Worm (Caenorhabditis elegans): ENCODE measurements around the gene Y12A6A.1.
A peak's percentile ranks its signal among the peaks of the same experiment; 100 is the strongest.

Y12A6A.1 gene

DNA sequence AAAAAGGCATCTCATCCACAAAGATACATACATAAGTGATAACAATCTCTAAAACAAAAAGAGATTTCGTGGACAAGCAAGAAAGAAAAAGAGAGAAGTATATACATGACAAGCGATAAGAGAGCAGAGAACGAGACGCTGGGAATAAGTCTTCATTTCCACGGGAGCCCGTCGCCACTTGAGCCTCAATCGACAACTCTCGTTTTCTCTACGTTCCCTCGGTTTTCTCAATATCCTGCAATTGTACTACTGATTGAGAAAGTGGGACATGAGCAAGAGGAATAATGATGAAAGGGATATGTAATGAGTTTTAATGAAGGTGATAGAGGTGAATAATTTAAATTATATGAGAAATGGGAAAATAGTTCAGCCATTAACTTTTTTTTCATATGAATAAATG is 16.0 kb upstream of the Y12A6A.1 start:
- TF ChIP-seq hpl-2 (GFP tag; optimal IDR thresholded peaks at IDR 0.05) (no peak), unc-98 (GFP tag; IDR thresholded peaks at IDR 0.05) (no peak), snu-23 (GFP tag; optimal IDR thresholded peaks at IDR 0.05) (peak; percentile 22), lin-14 (GFP tag; optimal IDR thresholded peaks at IDR 0.05) (peak; percentile 30), rnt-1 (tag; optimal IDR thresholded peaks at IDR 0.05) (peak; percentile 58), egl-27 (tag; optimal IDR thresholded peaks at IDR 0.05) (no peak), nhr-12 (tag; optimal IDR thresholded peaks at IDR 0.05) (no peak), unc-130 (tag; optimal IDR thresholded peaks at IDR 0.05) (no peak), nhr-71 (tag; optimal IDR thresholded peaks at IDR 0.05) (peak; percentile 41), C34B4.2 (tag; optimal IDR thresholded peaks at IDR 0.05) (no peak), nhr-20 (tag; optimal IDR thresholded peaks at IDR 0.05) (no peak), C16A3.4 (tag; optimal IDR thresholded peaks at IDR 0.05) (no peak), skn-1 (tag; optimal IDR thresholded peaks at IDR 0.05) (no peak), lsy-2 (tag; optimal IDR thresholded peaks at IDR 0.05) (peak in 1 of 2 experiments; percentile 9), nhr-19 (GFP tag; conservative IDR thresholded peaks at IDR 0.05) (no peak), unc-86 (tag; optimal IDR thresholded peaks at IDR 0.05) (no peak), aly-2 (tag; optimal IDR thresholded peaks at IDR 0.05) (no peak)

DNA sequence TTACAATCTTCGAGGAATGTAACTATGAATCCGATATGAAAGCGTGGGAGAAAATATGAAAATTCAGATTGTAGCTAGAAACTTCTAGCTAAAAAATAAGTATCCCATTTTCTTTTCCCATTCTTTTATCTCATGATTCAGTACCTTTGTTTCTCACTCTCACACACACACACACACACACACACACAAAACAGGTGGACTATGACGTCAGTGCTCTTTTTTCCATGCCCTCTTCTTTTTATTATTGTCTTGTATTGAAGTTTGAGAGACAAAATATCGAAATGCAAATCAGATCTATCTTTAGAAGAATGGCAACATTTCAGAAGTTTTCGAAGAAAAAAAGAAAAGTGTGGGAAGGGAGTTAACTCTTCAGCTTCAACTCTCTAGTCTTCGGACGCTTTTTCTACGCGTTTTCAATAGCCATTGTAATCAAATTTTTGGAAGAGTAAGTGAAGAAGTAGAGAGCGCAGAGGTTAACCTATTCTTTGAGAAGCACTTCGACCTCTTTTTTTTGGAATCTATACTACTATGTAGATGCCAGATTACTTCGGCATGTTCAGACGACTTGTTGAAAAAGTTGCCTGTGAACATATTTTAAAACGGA is 12.4 kb upstream of the Y12A6A.1 start:
- TF ChIP-seq lin-14 (GFP tag; optimal IDR thresholded peaks at IDR 0.05) (peak; percentile 61), nhr-19 (GFP tag; conservative IDR thresholded peaks at IDR 0.05) (peak; percentile 33; the same call in 1 of the 2 replicates), lsy-2 (tag; optimal IDR thresholded peaks at IDR 0.05) (peak; percentile 2 to 13), snu-23 (GFP tag; optimal IDR thresholded peaks at IDR 0.05) (peak; percentile 13), isw-1 (GFP tag; IDR thresholded peaks at IDR 0.05) (no peak), fkh-10 (GFP tag; optimal IDR thresholded peaks at IDR 0.05) (peak; percentile 65), ets-5 (GFP tag; IDR thresholded peaks at IDR 0.05) (no peak), rnt-1 (tag; optimal IDR thresholded peaks at IDR 0.05) (peak; percentile 56), nhr-71 (tag; optimal IDR thresholded peaks at IDR 0.05) (peak; percentile 52)

DNA sequence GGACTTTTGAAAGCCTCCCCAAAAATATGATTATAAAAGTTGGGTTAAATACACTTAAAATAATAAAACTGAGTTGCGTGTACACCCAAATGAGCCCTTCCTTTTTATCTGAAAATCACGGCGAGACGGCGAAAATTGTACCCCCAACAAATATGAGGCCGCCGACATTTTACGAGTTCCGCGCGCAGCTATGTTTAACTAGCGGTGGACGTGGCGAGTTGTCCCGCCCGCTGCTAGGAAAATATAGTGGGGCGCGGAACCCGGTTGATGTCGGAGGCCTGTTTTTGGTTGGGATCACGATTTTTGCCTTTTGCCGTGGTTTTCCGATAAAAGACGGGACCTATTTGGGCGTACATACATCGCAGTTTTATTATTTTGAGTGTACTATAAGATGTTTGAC is 11.5 kb upstream of the Y12A6A.1 start:
- TF ChIP-seq snpc-4 (tag; optimal IDR thresholded peaks at IDR 0.05) (peak; percentile 82), unc-30 (tag; optimal IDR thresholded peaks at IDR 0.05) (no peak)

DNA sequence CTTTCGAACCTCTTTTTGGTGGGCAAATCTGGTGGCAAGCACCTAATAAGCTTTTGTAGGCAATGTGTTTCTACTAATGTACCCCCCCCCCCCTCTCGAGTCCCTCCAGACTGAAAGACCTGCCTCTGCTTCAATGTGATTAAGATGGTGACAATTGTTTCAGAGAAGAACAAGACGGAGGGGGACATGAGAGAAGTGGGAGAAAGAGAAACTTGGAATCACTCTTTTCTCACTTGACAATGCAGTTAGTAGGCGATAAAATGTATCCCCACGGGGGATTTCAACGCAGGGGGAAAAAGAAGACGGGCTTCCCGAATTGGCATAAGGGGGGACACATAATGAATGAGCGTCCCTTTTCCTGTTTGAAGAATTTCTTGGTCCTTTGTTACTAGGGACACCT is 10.7 kb upstream of the Y12A6A.1 start:
- no peak for TF ChIP-seq egl-27 (tag; optimal IDR thresholded peaks at IDR 0.05)
- no peak for TF ChIP-seq efl-1 (optimal IDR thresholded peaks at IDR 0.05)
- TF ChIP-seq efl-1 (GFP tag; optimal IDR thresholded peaks at IDR 0.05 in 1 of 2): no peak
- TF ChIP-seq lin-14 (GFP tag; optimal IDR thresholded peaks at IDR 0.05): peak; percentile 59
- peak; percentile 20 for TF ChIP-seq ceh-8 (GFP tag; optimal IDR thresholded peaks at IDR 0.05)
- peak; percentile 17 for TF ChIP-seq nhr-71 (tag; optimal IDR thresholded peaks at IDR 0.05)

DNA sequence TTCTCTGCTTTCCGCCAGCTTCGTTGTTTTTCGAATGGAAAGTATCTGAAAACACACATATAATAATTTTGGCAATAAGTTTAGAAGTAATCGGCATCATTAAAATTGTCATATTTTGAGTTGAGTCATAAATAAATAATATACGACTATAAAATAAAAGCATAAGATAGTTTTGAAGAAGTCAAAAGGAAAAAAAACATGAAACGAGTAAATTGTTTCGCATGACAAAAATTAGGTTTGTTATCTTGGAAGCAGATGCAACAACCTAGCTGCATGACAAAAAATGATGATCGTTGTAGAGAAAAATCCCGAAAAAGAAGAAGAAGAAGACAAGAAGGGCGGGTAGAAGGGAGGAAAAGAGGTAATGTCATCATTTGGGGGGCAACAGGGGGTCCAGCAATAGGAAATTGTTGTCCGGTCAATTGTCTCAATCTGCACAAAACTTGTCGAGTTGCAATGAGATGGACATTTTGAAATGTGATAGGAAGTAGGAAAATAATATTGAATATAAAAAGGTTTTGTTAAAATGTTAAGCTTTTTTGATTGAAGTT is 9.7 kb upstream of the Y12A6A.1 start, which contains the start of gene nlg-1:
Gene nlg-1, minus strand, starts transcription at position 51 of the 551 bp plus-strand sequence.
- TF ChIP-seq fkh-10 (GFP tag; optimal IDR thresholded peaks at IDR 0.05) (peak; percentile 78), irx-1 (tag; optimal IDR thresholded peaks at IDR 0.05) (no peak), lin-14 (GFP tag; optimal IDR thresholded peaks at IDR 0.05) (peak; percentile 74)

DNA sequence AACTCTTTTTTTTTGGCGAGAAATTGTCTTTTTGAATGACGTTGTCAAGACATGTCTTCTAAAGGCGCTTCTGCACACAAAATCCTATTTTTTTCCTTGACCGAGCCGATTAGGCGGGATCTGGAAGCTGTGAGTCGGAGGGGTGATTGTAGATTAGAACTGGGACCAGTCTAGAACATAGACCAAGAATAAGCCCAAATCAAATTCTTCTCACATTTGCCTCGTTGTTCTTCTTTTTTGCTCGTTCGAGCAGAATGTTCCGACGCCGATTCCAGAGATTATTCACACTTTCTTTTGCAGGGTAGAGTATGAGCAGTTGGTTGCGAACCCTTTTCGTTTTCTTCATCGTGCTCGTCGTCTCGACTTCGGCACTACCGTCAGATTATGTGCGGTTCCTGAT is 3.0 kb downstream of the Y12A6A.1 start, which contains the start of gene nlp-53:
Gene nlp-53, plus strand, starts transcription at position 301 of the 400 bp plus-strand sequence.
- TF ChIP-seq lin-13 (GFP tag; optimal IDR thresholded peaks at IDR 0.05) (no peak), nhr-85 (tag) (peak; percentile 36)

DNA sequence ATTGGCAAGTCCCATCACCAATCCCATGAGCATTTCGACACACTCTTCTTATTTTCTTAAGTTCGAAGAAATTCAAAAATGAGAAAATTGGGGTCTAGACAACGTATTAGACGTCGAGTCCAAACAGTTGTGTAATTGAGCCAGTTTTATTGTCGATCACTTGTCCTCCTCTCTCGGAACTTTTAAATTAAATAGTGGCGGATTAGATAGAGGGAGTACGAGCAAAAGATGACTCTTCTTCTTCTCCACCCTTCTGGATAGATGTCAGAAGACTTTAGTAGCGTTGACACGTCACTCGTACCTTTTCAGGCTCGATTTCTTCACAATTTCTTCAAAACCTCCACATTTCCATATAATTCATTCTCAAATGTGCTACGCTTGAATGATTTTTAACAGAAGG is 6.3 kb downstream of the Y12A6A.1 start:
- no peak for TF ChIP-seq grh-1 (GFP tag; IDR thresholded peaks at IDR 0.05)
- TF ChIP-seq fos-1 (tag; optimal IDR thresholded peaks at IDR 0.05): no peak
- no peak for TF ChIP-seq snu-23 (GFP tag; optimal IDR thresholded peaks at IDR 0.05)
- TF ChIP-seq dsc-1 (tag; optimal IDR thresholded peaks at IDR 0.05): peak; percentile 4
- TF ChIP-seq unc-98 (GFP tag; IDR thresholded peaks at IDR 0.05): no peak
- TF ChIP-seq sup-37 (GFP tag; optimal IDR thresholded peaks at IDR 0.05): no peak
- TF ChIP-seq ceh-63 (GFP tag; optimal IDR thresholded peaks at IDR 0.05): peak; percentile 76
- peak; percentile 27 for TF ChIP-seq lin-14 (GFP tag; optimal IDR thresholded peaks at IDR 0.05)
